Fruit fly (Drosophila melanogaster) whole organism, embryonic: ENCODE results near the gene scramb2.

Source experiments
- CG10321 ChIP-seq: fragments of 200-800 bp; sonication (Bioruptor generic); IDR thresholded peaks from 2 replicates; pipeline ENCODE4 v1.3.6; 2022; ENCODE audit warnings: missing biosample characterization, missing genetic modification characterization
- CG10979 ChIP-seq: fragments of 200-800 bp; sonication (Bioruptor generic); optimal IDR thresholded peaks from 2 replicates; lab custom pipeline; 2018; ENCODE audit warnings: missing biosample characterization, mild to moderate bottlenecking, missing genetic modification characterization, moderate library complexity
- CG12942 ChIP-seq: fragments of 200-800 bp; sonication (Bioruptor generic); optimal IDR thresholded peaks from 3 replicates; lab custom pipeline; 2016; ENCODE audit warnings: missing biosample characterization, missing genetic modification characterization
- CG13424 ChIP-seq: fragments of 200-800 bp; sonication (Bioruptor generic); optimal IDR thresholded peaks from 2 replicates; lab custom pipeline; 2019; ENCODE audit warnings: missing biosample characterization, mild to moderate bottlenecking, missing genetic modification characterization, moderate library complexity
- CG14050 ChIP-seq: fragments of 200-800 bp; sonication (Bioruptor generic); IDR thresholded peaks from 3 replicates; pipeline ENCODE4 v1.3.6; 2022; ENCODE audit warnings: missing biosample characterization, missing genetic modification characterization
- CG15479 ChIP-seq: fragments of 200-800 bp; sonication (Bioruptor generic); optimal IDR thresholded peaks from 3 replicates; lab custom pipeline; 2019; ENCODE audit warnings: missing biosample characterization, mild to moderate bottlenecking, missing genetic modification characterization, moderate library complexity
- CG1647 ChIP-seq: fragments of 200-800 bp; sonication (Bioruptor generic); optimal IDR thresholded peaks from 3 replicates; lab custom pipeline; 2016; ENCODE audit warnings: missing biosample characterization, missing genetic modification characterization
- CG17802 ChIP-seq: fragments of 200-800 bp; sonication (Bioruptor generic); optimal IDR thresholded peaks from 2 replicates; lab custom pipeline; 2018; ENCODE audit warnings: missing biosample characterization, mild to moderate bottlenecking, missing genetic modification characterization, moderate library complexity
- CG30431 ChIP-seq: fragments of 200-800 bp; sonication (Bioruptor generic); optimal IDR thresholded peaks from 2 replicates; lab custom pipeline; 2017; ENCODE audit warnings: missing biosample characterization, missing genetic modification characterization
- CG31365 ChIP-seq: fragments of 200-800 bp; sonication (Bioruptor generic); optimal IDR thresholded peaks from 2 replicates; lab custom pipeline; 2018; ENCODE audit warnings: missing biosample characterization, mild to moderate bottlenecking, missing genetic modification characterization
- CG4730 ChIP-seq: fragments of 200-800 bp; sonication (Bioruptor generic); IDR thresholded peaks from 2 replicates; pipeline ENCODE4 v1.3.6; 2022; ENCODE audit warnings: missing biosample characterization, missing genetic modification characterization
- CG6272 ChIP-seq: fragments of 200-800 bp; sonication (Bioruptor generic); IDR thresholded peaks from 2 replicates; pipeline ENCODE4 v1.3.6; 2022; ENCODE audit warnings: missing biosample characterization, missing genetic modification characterization
- CG6854 ChIP-seq: fragments of 200-800 bp; sonication (Bioruptor generic); optimal IDR thresholded peaks from 3 replicates; lab custom pipeline; 2017; ENCODE audit warnings: missing biosample characterization, mild to moderate bottlenecking, missing genetic modification characterization
- CG7372 ChIP-seq: fragments of 200-800 bp; sonication (Bioruptor generic); IDR thresholded peaks from 2 replicates; pipeline ENCODE4 v1.3.6; 2022; ENCODE audit warnings: missing biosample characterization, missing genetic modification characterization
- CG8478 ChIP-seq: fragments of >200 bp; optimal IDR thresholded peaks from 2 replicates; lab custom pipeline; 2018
- CHES-1-like ChIP-seq: fragments of 200-800 bp; sonication (Bioruptor generic); optimal IDR thresholded peaks from 2 replicates; lab custom pipeline; 2016; ENCODE audit warnings: missing biosample characterization, missing genetic modification characterization
- CkIIα-i1 ChIP-seq: fragments of 200-800 bp; sonication (Bioruptor generic); IDR thresholded peaks from 2 replicates; pipeline ENCODE4 v1.3.6; 2022; ENCODE audit warnings: missing biosample characterization, missing genetic modification characterization
- CoRest ChIP-seq: fragments of 200-800 bp; sonication (Bioruptor generic); optimal IDR thresholded peaks from 3 replicates; lab custom pipeline; 2018; ENCODE audit warnings: missing biosample characterization, mild to moderate bottlenecking, missing genetic modification characterization, moderate library complexity
- D19B ChIP-seq: fragments of 200-800 bp; sonication (Bioruptor generic); optimal IDR thresholded peaks from 2 replicates; lab custom pipeline; 2017; ENCODE audit warnings: missing biosample characterization, mild to moderate bottlenecking, missing genetic modification characterization
- Dek ChIP-seq: fragments of 200-800 bp; sonication (Bioruptor generic); optimal IDR thresholded peaks from 3 replicates; lab custom pipeline; 2019; ENCODE audit warnings: missing biosample characterization, mild to moderate bottlenecking, missing genetic modification characterization, moderate library complexity
- Dll ChIP-seq: fragments of 200-800 bp; sonication (Bioruptor generic); IDR thresholded peaks from 4 replicates; pipeline ENCODE4 v1.3.6; 2022; ENCODE audit warnings: missing biosample characterization, missing genetic modification characterization; ENCODE audit not compliant: partially characterized antibody
- Dref ChIP-seq: fragments of 200-800 bp; sonication (Bioruptor generic); IDR thresholded peaks from 2 replicates; pipeline ENCODE4 v1.3.6; 2022; ENCODE audit warnings: missing biosample characterization, missing genetic modification characterization
- E2f1 ChIP-seq: fragments of 200-800 bp; sonication (Bioruptor generic); IDR thresholded peaks from 2 replicates; pipeline ENCODE4 v1.3.6; 2022; ENCODE audit warnings: missing biosample characterization, missing genetic modification characterization
- ERR ChIP-seq: fragments of 200-800 bp; sonication (Bioruptor generic); optimal IDR thresholded peaks from 2 replicates; lab custom pipeline; 2016; ENCODE audit warnings: missing biosample characterization, missing genetic modification characterization
- Fer1 ChIP-seq: fragments of 200-800 bp; sonication (Bioruptor generic); optimal IDR thresholded peaks from 2 replicates; lab custom pipeline; 2017; ENCODE audit warnings: missing biosample characterization, mild to moderate bottlenecking, missing genetic modification characterization
- H2.0 ChIP-seq: fragments of 200-800 bp; sonication (Bioruptor generic); IDR thresholded peaks from 2 replicates; pipeline ENCODE4 v1.3.6; 2022; ENCODE audit warnings: missing biosample characterization, missing genetic modification characterization
- HLH54F ChIP-seq: fragments of 200-800 bp; sonication (Bioruptor generic); optimal IDR thresholded peaks from 3 replicates; lab custom pipeline; 2016; ENCODE audit warnings: missing biosample characterization, missing genetic modification characterization
- Med ChIP-seq: fragments of 200-800 bp; sonication (Bioruptor generic); peaks from one replicate; lab custom pipeline; 2016; ENCODE audit warnings: missing biosample characterization, missing genetic modification characterization, mild to moderate bottlenecking, inconsistent platforms, moderate library complexity
- Nf-YC ChIP-seq: fragments of 200-800 bp; optimal IDR thresholded peaks from 3 replicates; lab custom pipeline; 2019; ENCODE audit warnings: missing biosample characterization, mild to moderate bottlenecking, missing genetic modification characterization, moderate library complexity
- NfI ChIP-seq: fragments of 200-800 bp; sonication (Bioruptor generic); optimal IDR thresholded peaks from 3 replicates; lab custom pipeline; 2018; ENCODE audit warnings: missing biosample characterization, mild to moderate bottlenecking, missing genetic modification characterization, moderate library complexity
- Poxn ChIP-seq: fragments of 200-800 bp; sonication (Bioruptor generic); IDR thresholded peaks from 2 replicates; pipeline ENCODE4 v1.3.6; 2022; ENCODE audit warnings: missing biosample characterization, missing genetic modification characterization
- Sox100B ChIP-seq: fragments of 200-800 bp; sonication (Bioruptor generic); optimal IDR thresholded peaks from 3 replicates; lab custom pipeline; 2018; ENCODE audit warnings: missing biosample characterization, mild to moderate bottlenecking, missing genetic modification characterization
- Sry-β ChIP-seq: fragments of 200-800 bp; sonication (Bioruptor generic); optimal IDR thresholded peaks from 2 replicates; lab custom pipeline; 2018; ENCODE audit warnings: missing biosample characterization, mild to moderate bottlenecking, missing genetic modification characterization, moderate library complexity
- YL-1 ChIP-seq: fragments of 200-800 bp; sonication (Bioruptor generic); optimal IDR thresholded peaks from 3 replicates; lab custom pipeline; 2017; ENCODE audit warnings: missing biosample characterization, mild to moderate bottlenecking, missing genetic modification characterization
- abd-A ChIP-seq: fragments of 200-800 bp; sonication (Bioruptor generic); optimal IDR thresholded peaks from 3 replicates; lab custom pipeline; 2019; ENCODE audit warnings: missing biosample characterization, mild to moderate bottlenecking, missing genetic modification characterization, moderate library complexity
- br ChIP-seq: fragments of >200 bp; optimal IDR thresholded peaks from 2 replicates; lab custom pipeline; 2017
- corto ChIP-seq: fragments of 200-800 bp; sonication (Bioruptor generic); optimal IDR thresholded peaks from 2 replicates; lab custom pipeline; 2016; ENCODE audit warnings: missing biosample characterization, mild to moderate bottlenecking, missing genetic modification characterization, moderate library complexity
- cwo ChIP-seq: fragments of 200-800 bp; sonication (Bioruptor generic); optimal IDR thresholded peaks from 3 replicates; lab custom pipeline; 2017; ENCODE audit warnings: missing biosample characterization, missing genetic modification characterization, mild to moderate bottlenecking, moderate library complexity, missing genetic modification reagents
- da ChIP-seq: fragments of 200-800 bp; sonication (Bioruptor generic); optimal IDR thresholded peaks from 2 replicates; lab custom pipeline; 2016; ENCODE audit warnings: missing biosample characterization, missing genetic modification characterization
- emc ChIP-seq: fragments of 200-800 bp; sonication (Bioruptor generic); optimal IDR thresholded peaks from 2 replicates; lab custom pipeline; 2016; ENCODE audit warnings: missing biosample characterization, missing genetic modification characterization
- grau ChIP-seq: fragments of 200-800 bp; optimal IDR thresholded peaks from 3 replicates; lab custom pipeline; 2019; ENCODE audit warnings: missing biosample characterization, mild to moderate bottlenecking, missing genetic modification characterization, moderate library complexity
- gsb-n ChIP-seq: fragments of 200-800 bp; sonication (Bioruptor generic); optimal IDR thresholded peaks from 3 replicates; lab custom pipeline; 2018; ENCODE audit warnings: missing biosample characterization, mild to moderate bottlenecking, missing genetic modification characterization
- knrl ChIP-seq: fragments of 200-800 bp; sonication (Bioruptor generic); IDR thresholded peaks from 3 replicates; pipeline ENCODE4 v1.3.6; 2022; ENCODE audit warnings: missing biosample characterization, missing genetic modification characterization; ENCODE audit not compliant: partially characterized antibody
- mirr ChIP-seq: fragments of 200-800 bp; sonication (Bioruptor generic); optimal IDR thresholded peaks from 3 replicates; lab custom pipeline; 2018; ENCODE audit warnings: missing biosample characterization, mild to moderate bottlenecking, missing genetic modification characterization
- nerfin-2 ChIP-seq: fragments of 200-800 bp; sonication (Bioruptor generic); IDR thresholded peaks from 2 replicates; pipeline ENCODE4 v1.3.6; 2022; ENCODE audit warnings: missing biosample characterization, missing genetic modification characterization; ENCODE audit not compliant: partially characterized antibody
- pum ChIP-seq: fragments of 200-800 bp; sonication (Bioruptor generic); optimal IDR thresholded peaks from 2 replicates; lab custom pipeline; 2016; ENCODE audit warnings: missing biosample characterization, missing genetic modification characterization
- sc ChIP-seq, 3 experiments: fragments of >200 bp in 2 of 3; fragments of 200-800 bp in 1 of 3; sonication (Bioruptor generic) in 1 of 3; optimal IDR thresholded peaks; 2 replicates in 2 of 3; 3 replicates in 1 of 3; lab custom pipeline; 2017; ENCODE audit warnings: mild to moderate bottlenecking in 1 of 3, missing biosample characterization in 1 of 3, missing genetic modification characterization in 1 of 3, missing genetic modification reagents in 1 of 3
- trem ChIP-seq: fragments of 200-800 bp; optimal IDR thresholded peaks from 3 replicates; lab custom pipeline; 2019; ENCODE audit warnings: missing biosample characterization, mild to moderate bottlenecking, missing genetic modification characterization, moderate library complexity
- vnd ChIP-seq: fragments of 200-800 bp; sonication (Bioruptor generic); IDR thresholded peaks from 3 replicates; pipeline ENCODE4 v1.3.6; 2022; ENCODE audit warnings: missing biosample characterization, missing genetic modification characterization; ENCODE audit not compliant: partially characterized antibody
- zen ChIP-seq: fragments of 200-800 bp; sonication (Bioruptor generic); optimal IDR thresholded peaks from 3 replicates; lab custom pipeline; 2018; ENCODE audit warnings: missing biosample characterization, mild to moderate bottlenecking, missing genetic modification characterization, moderate library complexity
- zf30C ChIP-seq: fragments of 200-800 bp; sonication (Bioruptor generic); optimal IDR thresholded peaks from 3 replicates; lab custom pipeline; 2018; ENCODE audit warnings: missing biosample characterization, mild to moderate bottlenecking, missing genetic modification characterization

scramb2 gene

DNA sequence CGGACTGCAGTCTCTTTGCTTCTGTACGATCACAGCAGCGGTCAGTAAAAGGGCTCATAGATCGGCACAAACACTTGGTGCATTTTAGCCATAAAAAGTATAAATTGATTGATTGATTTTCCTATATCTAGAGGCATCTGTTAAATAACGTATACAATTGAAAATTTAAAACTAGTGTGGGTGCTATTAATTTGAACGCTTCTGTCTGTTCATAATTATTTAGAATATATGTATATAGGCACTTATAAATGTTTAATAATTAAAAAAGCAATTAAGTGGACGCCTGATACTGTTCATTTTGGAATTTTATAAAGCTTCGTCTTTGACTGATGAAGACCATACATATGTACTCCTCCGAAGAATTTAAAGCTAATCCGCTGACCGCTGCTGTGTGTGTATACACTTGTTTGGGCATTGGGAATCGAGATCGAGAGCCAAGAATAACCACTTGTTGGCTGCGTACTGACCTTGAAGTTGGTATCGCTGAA is 1.3 kb downstream of the scramb2 start (continued):
- TF ChIP-seq CG6854, result no peak
- peak; percentile 34 for TF ChIP-seq Fer1 (GFP tag; lab: Kevin White, UChicago)
- TF ChIP-seq D19B, result no peak
- no peak for TF ChIP-seq CG31365 (tag; lab: Kevin White, UChicago)
- TF ChIP-seq Sox100B, result peak; percentile 49
- peak; percentile 13 for TF ChIP-seq NfI
- no peak for TF ChIP-seq Sry-β (GFP tag; lab: Kevin White, UChicago)
- TF ChIP-seq zen, result no peak
- peak; percentile 13 for TF ChIP-seq Nf-YC
- no peak for TF ChIP-seq sc (optimal IDR thresholded peaks at IDR 0.05; lab: Kevin White, UChicago)
- no peak for TF ChIP-seq sc (GFP tag; optimal IDR thresholded peaks at IDR 0.05; lab: Kevin White, UChicago)
- TF ChIP-seq grau (tag; lab: Kevin White, UChicago), result peak; percentile 56
- no peak for TF ChIP-seq gsb-n
- no peak for TF ChIP-seq CG8478 (lab: Kevin White, UChicago)
- peak; percentile 59 for TF ChIP-seq Med (GFP tag; lab: Kevin White, UChicago)
- no peak for TF ChIP-seq br (lab: Kevin White, UChicago)
- TF ChIP-seq emc (GFP tag; lab: Kevin White, UChicago), result no peak
- TF ChIP-seq CG10321 (GFP tag; lab: Robert Waterston, UW), result no peak
- TF ChIP-seq CG6272, result 0 out of 2 replicates have a peak, but pooled peaks have one; percentile 4
- no peak for TF ChIP-seq nerfin-2 (GFP tag; lab: Robert Waterston, UW)
- no peak for TF ChIP-seq HLH54F (GFP tag; lab: Kevin White, UChicago)
- no peak for TF ChIP-seq vnd (GFP tag; lab: Robert Waterston, UW)
- no peak for TF ChIP-seq pum (GFP tag; lab: Kevin White, UChicago)
- peak; percentile 20 for TF ChIP-seq cwo (GFP tag; lab: Kevin White, UChicago)
- TF ChIP-seq CG14050, result no peak
- TF ChIP-seq zf30C, result no peak
- peak; percentile 41; the same call in 1 of the 2 replicates for TF ChIP-seq E2f1 (GFP tag; lab: Robert Waterston, UW)
- TF ChIP-seq H2.0 (GFP tag; lab: Robert Waterston, UW), result no peak
- no peak for TF ChIP-seq CG15479 (GFP tag; lab: Kevin White, UChicago)
- TF ChIP-seq CG12942 (GFP tag; lab: Kevin White, UChicago), result peak; percentile 34
- TF ChIP-seq CoRest (tag; lab: Kevin White, UChicago), result peak; percentile 42
- peak; percentile 7 for TF ChIP-seq Dek (tag; lab: Kevin White, UChicago)
- TF ChIP-seq knrl (GFP tag; lab: Robert Waterston, UW), result no peak
- no peak for TF ChIP-seq mirr (GFP tag; lab: Kevin White, UChicago)
- TF ChIP-seq CG4730 (GFP tag; lab: Robert Waterston, UW), result no peak
- peak; percentile 34 for TF ChIP-seq CG13424 (tag; lab: Kevin White, UChicago)
- TF ChIP-seq CHES-1-like (GFP tag; lab: Kevin White, UChicago), result no peak
- TF ChIP-seq abd-A, result no peak
- no peak for TF ChIP-seq CkIIα-i1 (GFP tag; lab: Robert Waterston, UW)
- no peak for TF ChIP-seq CG1647
- no peak for TF ChIP-seq Dll (GFP tag; lab: Robert Waterston, UW)
- TF ChIP-seq CG7372 (GFP tag; lab: Robert Waterston, UW), result no peak
- peak; percentile 88 for TF ChIP-seq corto
- peak; percentile 38 for TF ChIP-seq trem
- no peak for TF ChIP-seq CG30431 (GFP tag; lab: Kevin White, UChicago)
- TF ChIP-seq YL-1 (GFP tag; lab: Kevin White, UChicago), result no peak
- no peak for TF ChIP-seq ERR
- no peak for TF ChIP-seq Poxn (GFP tag; lab: Robert Waterston, UW)
- no peak for TF ChIP-seq Dref (GFP tag; lab: Robert Waterston, UW)
- TF ChIP-seq CG17802 (tag; lab: Kevin White, UChicago), result no peak
- peak; percentile 42 for TF ChIP-seq CG10979 (tag; lab: Kevin White, UChicago)
- TF ChIP-seq da (GFP tag; lab: Kevin White, UChicago), result no peak
